Worm (Caenorhabditis elegans) whole organism, L2 larva: ENCODE measurements around the gene F49E2.2.

Experiments
- ZK546.5 ChIP-seq: sonication (generic microtip); optimal IDR thresholded peaks from 2 replicates; lab custom pipeline; 2017; ENCODE audit warnings: missing biosample characterization, missing genetic modification characterization
- alr-1 ChIP-seq: fragments of 150-350 bp; optimal IDR thresholded peaks from 2 replicates; lab custom pipeline; 2014; ENCODE audit warnings: missing biosample characterization, missing genetic modification characterization
- aly-2 ChIP-seq: fragments of 150-350 bp; optimal IDR thresholded peaks from 2 replicates; lab custom pipeline; 2014; ENCODE audit warnings: missing biosample characterization, missing genetic modification characterization
- ceh-16 ChIP-seq: fragments of 150-350 bp; optimal IDR thresholded peaks from 2 replicates; lab custom pipeline; 2014; ENCODE audit warnings: missing biosample characterization, missing genetic modification characterization
- ceh-82 ChIP-seq: fragments of 150-350 bp; optimal IDR thresholded peaks from 2 replicates; lab custom pipeline; 2014; ENCODE audit warnings: missing biosample characterization, missing genetic modification characterization
- dmd-4 ChIP-seq: sonication (generic microtip); optimal IDR thresholded peaks from 2 replicates; lab custom pipeline; 2017; ENCODE audit warnings: missing biosample characterization, missing genetic modification characterization
- egl-27 ChIP-seq: sonication (generic microtip); optimal IDR thresholded peaks from 3 replicates; lab custom pipeline; 2017; ENCODE audit warnings: missing biosample characterization, missing genetic modification reagents, missing genetic modification characterization
- elt-3 ChIP-seq: sonication (generic microtip); optimal IDR thresholded peaks from 2 replicates; lab custom pipeline; 2017; ENCODE audit warnings: missing biosample characterization, missing genetic modification characterization
- lsy-2 ChIP-seq, 2 experiments: fragments of 150-350 bp in 1 of 2; sonication (generic microtip) in 1 of 2; optimal IDR thresholded peaks; 2 replicates each; lab custom pipeline; 2014 to 2017; ENCODE audit warnings: missing biosample characterization in 2 of 2, missing genetic modification characterization in 2 of 2
- mab-5 ChIP-seq: fragments of 150-350 bp; optimal IDR thresholded peaks from 2 replicates; lab custom pipeline; 2014; ENCODE audit warnings: missing biosample characterization, missing genetic modification characterization
- mbf-1 ChIP-seq: sonication (generic microtip); optimal IDR thresholded peaks from 2 replicates; lab custom pipeline; 2017; ENCODE audit warnings: missing biosample characterization, missing genetic modification characterization
- nhr-77 ChIP-seq: fragments of 150-350 bp; optimal IDR thresholded peaks from 2 replicates; lab custom pipeline; 2014; ENCODE audit warnings: missing biosample characterization, missing genetic modification characterization
- skn-1 ChIP-seq: sonication (generic microtip); optimal IDR thresholded peaks from 2 replicates; lab custom pipeline; 2017; ENCODE audit warnings: missing biosample characterization, missing genetic modification characterization
- ztf-11 ChIP-seq: sonication (generic microtip); optimal IDR thresholded peaks from 2 replicates; lab custom pipeline; 2017; ENCODE audit warnings: missing biosample characterization, missing genetic modification characterization

- TF ChIP-seq egl-27 = peak; percentile 10
- TF ChIP-seq ceh-82 (tag; lab: Kevin White, UChicago) = no peak
- no peak for TF ChIP-seq nhr-77 (tag; lab: Kevin White, UChicago)
- no peak for TF ChIP-seq lsy-2 (tag; optimal IDR thresholded peaks at IDR 0.05; lab: Kevin White, UChicago)
- TF ChIP-seq skn-1 (tag; lab: Kevin White, UChicago) = no peak
- TF ChIP-seq alr-1 (tag; lab: Kevin White, UChicago) = no peak
- no peak for TF ChIP-seq aly-2 (tag; lab: Kevin White, UChicago)
- no peak for TF ChIP-seq ceh-16 (tag; lab: Kevin White, UChicago)
- no peak for TF ChIP-seq dmd-4 (tag; lab: Kevin White, UChicago)
- TF ChIP-seq mbf-1 = no peak
- no peak for TF ChIP-seq elt-3 (tag; lab: Kevin White, UChicago)
- no peak for TF ChIP-seq ztf-11 (tag; lab: Kevin White, UChicago)
- TF ChIP-seq ZK546.5 = no peak
- TF ChIP-seq mab-5 (tag; lab: Kevin White, UChicago) = no peak
Measured at ce11 chrX:9584333-9584732, 17.8 kb downstream of the F49E2.2 start, which contains the start of gene gpx-5.
